Fruit fly (Drosophila melanogaster) whole organism, embryonic: ENCODE measurements around the gene Tep1.

ENCODE experiments used
- Blimp-1 ChIP-seq: fragments of 200-800 bp; sonication (Bioruptor generic); optimal IDR thresholded peaks from 3 replicates; lab custom pipeline; 2018; ENCODE audit warnings: missing biosample characterization, missing genetic modification characterization, mild to moderate bottlenecking, moderate library complexity, missing genetic modification reagents
- dmrt11E ChIP-seq: fragments of 200-800 bp; sonication (Bioruptor generic); optimal IDR thresholded peaks from 3 replicates; lab custom pipeline; 2018; ENCODE audit warnings: missing biosample characterization, mild to moderate bottlenecking, missing genetic modification characterization, moderate library complexity
- tin ChIP-seq: fragments of 200-800 bp; sonication (Bioruptor generic); optimal IDR thresholded peaks from 3 replicates; lab custom pipeline; 2016; ENCODE audit warnings: missing biosample characterization, missing genetic modification characterization

dm6 chr2L:15886187-15886586 lies 7.4 kb downstream of the Tep1 start:
- TF ChIP-seq tin (GFP tag; lab: Kevin White, UChicago) (no peak), dmrt11E (tag; lab: Kevin White, UChicago) (no peak), Blimp-1 (no peak)
